Fruit fly (Drosophila melanogaster): Measurements from ENCODE around the gene CG12539.

DNA sequence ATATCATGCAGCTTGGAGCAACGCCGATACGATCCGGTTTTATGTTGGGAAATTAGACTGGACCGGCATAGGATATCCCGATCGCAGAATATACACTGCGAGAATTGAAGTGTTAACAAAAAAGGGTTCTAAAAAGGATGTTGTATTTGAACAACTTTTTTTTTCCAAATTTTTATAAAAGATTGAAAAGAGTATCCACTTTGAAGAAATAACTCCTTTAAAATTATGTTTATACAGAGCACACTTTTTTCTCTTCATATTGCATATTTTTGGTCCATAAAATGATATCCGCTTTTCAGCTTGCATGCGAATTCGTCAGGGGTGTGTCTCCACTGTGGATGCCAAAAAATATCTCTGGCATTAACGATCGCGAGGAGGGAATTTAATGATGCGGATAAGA lies 47.7 kb upstream of the CG12539 start:
- no peak for TF ChIP-seq CTCF (optimal IDR thresholded peaks at IDR 0.05)
- no peak for TF ChIP-seq CG8478 (optimal IDR thresholded peaks at IDR 0.05)
